Fruit fly (Drosophila melanogaster) whole organism, embryonic: Measurements from ENCODE around the gene CG42820.

Source experiments
- Ada2b ChIP-seq: fragments of 200-800 bp; sonication (Bioruptor generic); IDR thresholded peaks from 2 replicates; pipeline ENCODE4 v1.3.6; 2022; ENCODE audit warnings: missing biosample characterization, missing genetic modification characterization
- Asciz ChIP-seq: fragments of 200-800 bp; sonication (Bioruptor generic); optimal IDR thresholded peaks from 2 replicates; lab custom pipeline; 2017; ENCODE audit warnings: missing biosample characterization, mild to moderate bottlenecking, missing genetic modification characterization, missing genetic modification reagents
- B-H2 ChIP-seq: fragments of 200-800 bp; sonication (Bioruptor generic); optimal IDR thresholded peaks from 2 replicates; lab custom pipeline; 2018; ENCODE audit warnings: missing biosample characterization, mild to moderate bottlenecking, missing genetic modification characterization
- Bgb ChIP-seq: fragments of 200-800 bp; sonication (Bioruptor generic); IDR thresholded peaks from 2 replicates; pipeline ENCODE4 v1.3.6; 2022; ENCODE audit warnings: missing biosample characterization, missing genetic modification characterization; ENCODE audit not compliant: partially characterized antibody
- CG10959 ChIP-seq: fragments of 200-800 bp; sonication (Bioruptor generic); IDR thresholded peaks from 2 replicates; pipeline ENCODE4 v1.3.6; 2022; ENCODE audit warnings: missing biosample characterization, missing genetic modification characterization
- CG11085 ChIP-seq: fragments of 200-800 bp; sonication (Bioruptor generic); IDR thresholded peaks from 2 replicates; pipeline ENCODE4 v1.3.6; 2022; ENCODE audit warnings: missing biosample characterization, missing genetic modification characterization
- CG12942 ChIP-seq: fragments of 200-800 bp; sonication (Bioruptor generic); optimal IDR thresholded peaks from 3 replicates; lab custom pipeline; 2016; ENCODE audit warnings: missing biosample characterization, missing genetic modification characterization
- CG13624 ChIP-seq: fragments of 200-800 bp; sonication (Bioruptor generic); optimal IDR thresholded peaks from 2 replicates; lab custom pipeline; 2016; ENCODE audit warnings: missing biosample characterization, missing genetic modification characterization
- CG1529 ChIP-seq: fragments of 200-800 bp; sonication (Bioruptor generic); optimal IDR thresholded peaks from 3 replicates; lab custom pipeline; 2018; ENCODE audit warnings: missing biosample characterization, missing genetic modification characterization
- CG18764 ChIP-seq: fragments of 200-800 bp; sonication (Bioruptor generic); optimal IDR thresholded peaks from 3 replicates; lab custom pipeline; 2016; ENCODE audit warnings: missing biosample characterization, missing genetic modification characterization
- CG2202 ChIP-seq: fragments of 200-800 bp; sonication (Bioruptor generic); optimal IDR thresholded peaks from 2 replicates; lab custom pipeline; 2018; ENCODE audit warnings: missing biosample characterization, mild to moderate bottlenecking, missing genetic modification characterization
- CG2875 ChIP-seq: fragments of 200-800 bp; sonication (Bioruptor generic); optimal IDR thresholded peaks from 2 replicates; lab custom pipeline; 2017; ENCODE audit warnings: missing biosample characterization, mild to moderate bottlenecking, missing genetic modification characterization, missing genetic modification reagents
- CG42726 ChIP-seq: fragments of 200-800 bp; sonication (Bioruptor generic); IDR thresholded peaks from 2 replicates; pipeline ENCODE4 v1.3.6; 2022; ENCODE audit warnings: missing biosample characterization, missing genetic modification characterization; ENCODE audit not compliant: partially characterized antibody
- CG4424 ChIP-seq: fragments of 200-800 bp; sonication (Bioruptor generic); optimal IDR thresholded peaks from 3 replicates; lab custom pipeline; 2016; ENCODE audit warnings: missing biosample characterization, missing genetic modification characterization
- CG5953 ChIP-seq: fragments of 200-800 bp; sonication (Bioruptor generic); IDR thresholded peaks from 2 replicates; pipeline ENCODE4 v1.3.6; 2022; ENCODE audit warnings: missing biosample characterization, missing genetic modification characterization
- CG8388 ChIP-seq: fragments of 200-800 bp; sonication (Bioruptor generic); optimal IDR thresholded peaks from 2 replicates; lab custom pipeline; 2019; ENCODE audit warnings: missing biosample characterization, mild to moderate bottlenecking, missing genetic modification characterization, moderate library complexity
- Camta ChIP-seq: fragments of 200-800 bp; sonication (Bioruptor generic); optimal IDR thresholded peaks from 2 replicates; lab custom pipeline; 2016; ENCODE audit warnings: missing biosample characterization, missing genetic modification characterization
- Dfd ChIP-seq, 2 experiments: fragments of >200 bp; optimal IDR thresholded peaks; 2 replicates each; lab custom pipeline; 2017; ENCODE audit warnings: missing biosample characterization in 2 of 2, missing genetic modification characterization in 2 of 2
- Eip74EF ChIP-seq, 2 experiments: fragments of 200-800 bp in 1 of 2; fragments of >200 bp in 1 of 2; sonication (Bioruptor generic) in 1 of 2; optimal IDR thresholded peaks; 2 replicates each; lab custom pipeline; 2017 to 2019; ENCODE audit warnings: missing biosample characterization in 2 of 2, missing genetic modification characterization in 2 of 2, mild to moderate bottlenecking in 1 of 2, moderate library complexity in 1 of 2
- Ets97D ChIP-seq: fragments of 200-800 bp; sonication (Bioruptor generic); optimal IDR thresholded peaks from 3 replicates; lab custom pipeline; 2016; ENCODE audit warnings: missing biosample characterization, missing genetic modification characterization
- Hmr ChIP-seq: fragments of 200-800 bp; sonication (Bioruptor generic); optimal IDR thresholded peaks from 3 replicates; lab custom pipeline; 2017; ENCODE audit warnings: mild to moderate bottlenecking, missing biosample characterization, missing genetic modification reagents, missing genetic modification characterization
- Hr3 ChIP-seq: fragments of 200-800 bp; sonication (Bioruptor generic); optimal IDR thresholded peaks from 3 replicates; lab custom pipeline; 2016; ENCODE audit warnings: missing biosample characterization, missing genetic modification characterization
- MBD-R2 ChIP-seq: fragments of 200-800 bp; sonication (Bioruptor generic); IDR thresholded peaks from 2 replicates; pipeline ENCODE4 v1.3.6; 2022; ENCODE audit warnings: missing biosample characterization, missing genetic modification characterization
- MTF-1 ChIP-seq: fragments of 200-800 bp; sonication (Bioruptor generic); optimal IDR thresholded peaks from 2 replicates; lab custom pipeline; 2018; ENCODE audit warnings: missing biosample characterization, mild to moderate bottlenecking, missing genetic modification characterization, borderline replicate concordance
- Mrtf ChIP-seq: fragments of 200-800 bp; sonication (Bioruptor generic); IDR thresholded peaks from 3 replicates; pipeline ENCODE4 v1.3.6; 2022; ENCODE audit warnings: missing biosample characterization, missing genetic modification characterization
- Optix ChIP-seq: fragments of 200-800 bp; sonication (Bioruptor generic); IDR thresholded peaks from 3 replicates; pipeline ENCODE4 v1.3.6; 2022; ENCODE audit warnings: missing biosample characterization, missing genetic modification characterization
- ash1 ChIP-seq: fragments of 200-800 bp; sonication (Bioruptor generic); optimal IDR thresholded peaks from 2 replicates; lab custom pipeline; 2018; ENCODE audit warnings: missing biosample characterization, mild to moderate bottlenecking, missing genetic modification characterization
- bcd ChIP-seq: fragments of 200-800 bp; sonication (Bioruptor generic); optimal IDR thresholded peaks from 2 replicates; lab custom pipeline; 2017; ENCODE audit warnings: missing biosample characterization, mild to moderate bottlenecking, missing genetic modification characterization
- cato ChIP-seq: fragments of 200-800 bp; sonication (Bioruptor generic); optimal IDR thresholded peaks from 2 replicates; lab custom pipeline; 2016; ENCODE audit warnings: missing biosample characterization, missing genetic modification characterization, borderline replicate concordance
- ci ChIP-seq: fragments of 200-800 bp; sonication (Bioruptor generic); IDR thresholded peaks from 3 replicates; pipeline ENCODE4 v1.3.6; 2022; ENCODE audit warnings: missing biosample characterization, missing genetic modification characterization
- dm ChIP-seq: fragments of 200-800 bp; sonication (Bioruptor generic); optimal IDR thresholded peaks from 3 replicates; lab custom pipeline; 2016; ENCODE audit warnings: missing biosample characterization, missing genetic modification characterization
- hth ChIP-seq: fragments of >200 bp; optimal IDR thresholded peaks from 2 replicates; lab custom pipeline; 2017; ENCODE audit warnings: inconsistent platforms
- insv ChIP-seq, 2 experiments: fragments of 200-800 bp; sonication (Bioruptor generic); optimal IDR thresholded peaks; 3 replicates each; lab custom pipeline; 2016 to 2018; ENCODE audit warnings: missing biosample characterization in 2 of 2, missing genetic modification characterization in 2 of 2
- maf-S ChIP-seq: fragments of 200-800 bp; sonication (Bioruptor generic); optimal IDR thresholded peaks from 2 replicates; lab custom pipeline; 2016; ENCODE audit warnings: missing biosample characterization, missing genetic modification characterization
- nau ChIP-seq: fragments of 200-800 bp; sonication (Bioruptor generic); optimal IDR thresholded peaks from 3 replicates; lab custom pipeline; 2017; ENCODE audit warnings: missing biosample characterization, mild to moderate bottlenecking, missing genetic modification characterization, missing genetic modification reagents
- nerfin-1 ChIP-seq: fragments of 200-800 bp; sonication (Bioruptor generic); optimal IDR thresholded peaks from 3 replicates; lab custom pipeline; 2019; ENCODE audit warnings: missing biosample characterization, mild to moderate bottlenecking, missing genetic modification characterization, moderate library complexity
- oc ChIP-seq: fragments of 200-800 bp; sonication (Bioruptor generic); optimal IDR thresholded peaks from 2 replicates; lab custom pipeline; 2018; ENCODE audit warnings: missing biosample characterization, mild to moderate bottlenecking, missing genetic modification characterization, moderate library complexity
- org-1 ChIP-seq: fragments of 200-800 bp; sonication (Bioruptor generic); optimal IDR thresholded peaks from 2 replicates; lab custom pipeline; 2017; ENCODE audit warnings: missing biosample characterization, missing genetic modification characterization
- ro ChIP-seq: fragments of 200-800 bp; sonication (Bioruptor generic); IDR thresholded peaks from 2 replicates; pipeline ENCODE4 v1.3.6; 2022; ENCODE audit warnings: missing biosample characterization, missing genetic modification characterization
- sima ChIP-seq: fragments of 200-800 bp; sonication (Bioruptor generic); optimal IDR thresholded peaks from 2 replicates; lab custom pipeline; 2016; ENCODE audit warnings: missing biosample characterization, missing genetic modification characterization
- trh ChIP-seq: fragments of 200-800 bp; sonication (Bioruptor generic); optimal IDR thresholded peaks from 2 replicates; lab custom pipeline; 2016; ENCODE audit warnings: missing biosample characterization, missing genetic modification characterization
- twi ChIP-seq: fragments of 200-800 bp; optimal IDR thresholded peaks from 2 replicates; lab custom pipeline; 2019; ENCODE audit warnings: missing biosample characterization, mild to moderate bottlenecking, missing genetic modification characterization, moderate library complexity
- vvl ChIP-seq: fragments of 200-800 bp; sonication (Bioruptor generic); IDR thresholded peaks from 2 replicates; pipeline ENCODE4 v1.3.6; 2022; ENCODE audit warnings: missing biosample characterization, missing genetic modification characterization
- z ChIP-seq: fragments of 200-800 bp; sonication (Bioruptor generic); IDR thresholded peaks from 3 replicates; pipeline ENCODE4 v1.3.6; 2022; ENCODE audit warnings: missing biosample characterization, missing genetic modification characterization
- zen2 ChIP-seq: fragments of 200-800 bp; sonication (Bioruptor generic); IDR thresholded peaks from 3 replicates; pipeline ENCODE4 v1.3.6; 2022; ENCODE audit warnings: missing biosample characterization, missing genetic modification characterization; ENCODE audit not compliant: partially characterized antibody
- zfh2 ChIP-seq: fragments of 200-800 bp; sonication (Bioruptor generic); optimal IDR thresholded peaks from 2 replicates; lab custom pipeline; 2016; ENCODE audit warnings: missing biosample characterization, missing genetic modification characterization

The CG42820 gene

DNA sequence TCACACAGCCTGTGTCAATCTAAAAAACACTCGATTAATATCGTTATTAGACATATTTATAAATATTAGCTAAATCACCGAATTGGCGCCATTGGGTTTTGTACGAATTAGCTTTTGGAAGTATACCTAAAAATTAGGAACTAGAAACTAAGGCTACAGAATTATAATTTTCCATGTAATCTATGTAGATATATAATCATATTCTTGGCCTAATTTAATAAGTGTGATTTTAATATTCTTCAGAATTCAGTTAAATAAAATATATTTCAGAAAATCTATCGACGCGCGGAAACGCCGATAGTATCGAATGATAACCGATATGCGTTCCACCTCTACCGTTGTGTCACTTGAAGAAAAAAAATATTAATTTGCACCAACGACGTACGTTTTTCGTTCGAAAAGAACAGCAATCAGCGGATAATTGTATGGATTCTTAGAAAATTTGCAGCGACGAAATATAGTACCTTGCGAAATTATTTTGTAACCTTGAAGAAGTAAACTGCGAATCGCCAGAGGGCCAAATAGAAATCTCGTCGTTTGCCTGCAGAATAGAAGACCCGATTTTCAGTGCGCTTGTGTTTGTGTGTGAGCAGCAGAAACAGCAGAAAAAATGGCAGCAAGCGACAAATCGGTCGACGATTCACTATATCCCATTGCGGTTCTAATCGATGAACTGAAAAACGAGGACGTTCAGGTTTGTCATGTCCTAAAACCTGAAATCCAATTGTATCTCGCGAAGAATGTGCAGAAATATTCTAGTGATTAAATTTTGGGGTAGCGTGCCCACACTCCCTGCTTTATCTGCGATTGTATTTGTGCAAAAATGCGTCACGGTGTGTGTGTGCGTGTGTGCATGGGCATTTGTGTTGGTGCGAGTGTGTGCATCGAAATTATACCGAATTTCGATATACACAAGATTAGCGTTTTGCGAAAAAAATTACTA is 26.2 kb downstream of the CG42820 start, which contains the start of gene Pp2A-29B (continued):
- TF ChIP-seq CG12942, result no peak
- no peak for TF ChIP-seq Ada2b
- no peak for TF ChIP-seq dm
- TF ChIP-seq Optix (GFP tag; lab: Robert Waterston, UW), result no peak
- peak; percentile 4 for TF ChIP-seq Hmr
- TF ChIP-seq Dfd (GFP tag; optimal IDR thresholded peaks at IDR 0.05; lab: Kevin White, UChicago), result no peak
- no peak for TF ChIP-seq CG2875 (GFP tag; lab: Kevin White, UChicago)
- no peak for TF ChIP-seq CG8388 (GFP tag; lab: Kevin White, UChicago)
- TF ChIP-seq nerfin-1, result peak; percentile 100
- TF ChIP-seq twi (tag; lab: Kevin White, UChicago), result peak; percentile 25
- 0 out of 2 replicates have a peak, but pooled peaks have one; percentile 7 for TF ChIP-seq MBD-R2
- TF ChIP-seq oc (tag; lab: Kevin White, UChicago), result no peak
- no peak for TF ChIP-seq Camta (GFP tag; lab: Kevin White, UChicago)
- no peak for TF ChIP-seq sima
- no peak for TF ChIP-seq hth (lab: Kevin White, UChicago)
- no peak for TF ChIP-seq Mrtf (GFP tag; lab: Robert Waterston, UW)
- no peak for TF ChIP-seq maf-S (GFP tag; lab: Kevin White, UChicago)

DNA sequence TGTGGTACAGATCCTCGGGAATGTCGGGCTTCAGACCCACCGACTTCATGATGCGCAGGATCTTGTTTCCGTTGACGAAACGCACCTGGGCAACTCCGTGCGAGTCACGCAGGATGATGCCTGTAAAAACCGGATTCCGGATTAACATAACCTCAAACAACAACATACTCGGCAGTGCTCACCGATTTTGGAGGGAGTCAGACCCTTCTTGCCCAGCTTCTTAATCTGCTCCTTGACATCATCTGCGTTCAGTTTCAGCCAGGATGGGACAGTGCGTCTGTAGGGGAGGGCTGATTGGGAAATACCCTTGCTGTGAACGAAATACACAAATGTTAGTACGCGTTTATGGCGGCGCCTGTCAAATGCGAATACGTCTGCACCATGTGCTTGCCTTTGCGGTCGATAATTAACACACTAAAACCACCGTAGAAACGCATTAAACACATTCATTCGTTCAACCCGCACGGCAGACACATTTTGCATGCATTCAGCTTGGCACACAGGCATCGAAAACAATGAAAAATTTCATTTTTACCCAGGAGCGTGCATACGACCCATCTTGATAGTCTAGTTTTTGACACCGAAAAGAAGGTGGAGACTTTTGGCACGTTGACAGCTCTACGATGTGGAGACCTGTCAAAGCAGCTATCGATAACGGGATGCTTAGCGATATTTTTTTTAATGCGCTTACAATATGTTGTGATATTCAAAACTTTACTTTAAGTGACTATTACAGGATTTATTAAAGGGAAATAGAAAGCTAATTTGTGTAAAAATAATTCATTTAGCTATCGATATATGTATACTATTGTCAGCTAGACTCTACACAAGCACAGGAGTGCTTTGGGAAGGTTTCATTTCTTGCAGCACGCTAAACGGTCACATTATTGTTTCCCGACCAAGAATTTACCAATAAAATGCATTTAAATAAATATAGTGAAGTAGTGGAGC is 27.9 kb downstream of the CG42820 start, which contains the start of the genes RpS13 and CSN8:
RpS13 (minus strand) TSS at position 657 of the 951 bp plus-strand sequence.
CSN8 (plus strand) TSS at position 850 of the 951 bp plus-strand sequence.
- TF ChIP-seq ash1 (GFP tag; lab: Kevin White, UChicago), result no peak
- TF ChIP-seq insv (GFP tag; optimal IDR thresholded peaks at IDR 0.05; lab: Kevin White, UChicago), result peak in 1 of 2 experiments; percentile 40
- TF ChIP-seq CG5953 (GFP tag; lab: Robert Waterston, UW), result no peak
- TF ChIP-seq Hr3 (GFP tag; lab: Kevin White, UChicago), result no peak
- TF ChIP-seq CG2202, result no peak
- TF ChIP-seq ro, result no peak
- TF ChIP-seq CG1529 (GFP tag; lab: Kevin White, UChicago), result no peak
- TF ChIP-seq CG4424 (GFP tag; lab: Kevin White, UChicago), result no peak
- no peak for TF ChIP-seq z (GFP tag; lab: Robert Waterston, UW)
- peak; percentile 87; the same call in 2 of the 3 replicates for TF ChIP-seq zen2
- TF ChIP-seq bcd (GFP tag; lab: Kevin White, UChicago), result peak; percentile 11
- TF ChIP-seq trh (GFP tag; lab: Kevin White, UChicago), result no peak
- no peak for TF ChIP-seq Eip74EF (GFP tag; optimal IDR thresholded peaks at IDR 0.05; lab: Kevin White, UChicago)
- TF ChIP-seq CG18764, result no peak
- peak; percentile 16 for TF ChIP-seq nau (GFP tag; lab: Kevin White, UChicago)
- TF ChIP-seq vvl, result peak; percentile 13; the same call in 1 of the 2 replicates
- peak; percentile 90 for TF ChIP-seq Bgb (GFP tag; lab: Robert Waterston, UW)
- TF ChIP-seq zfh2 (GFP tag; lab: Kevin White, UChicago), result no peak
- no peak for TF ChIP-seq CG11085 (GFP tag; lab: Robert Waterston, UW)
- no peak for TF ChIP-seq CG13624 (GFP tag; lab: Kevin White, UChicago)
- TF ChIP-seq CG10959 (GFP tag; lab: Robert Waterston, UW), result no peak
- TF ChIP-seq MTF-1, result no peak
- peak; percentile 14 for TF ChIP-seq B-H2
- no peak for TF ChIP-seq org-1 (GFP tag; lab: Kevin White, UChicago)
- peak; percentile 37 for TF ChIP-seq Asciz (GFP tag; lab: Kevin White, UChicago)
- no peak for TF ChIP-seq cato
- 0 out of 3 replicates have a peak, but pooled peaks have one; percentile 15 for TF ChIP-seq ci (GFP tag; lab: Robert Waterston, UW)
- peak; percentile 95 for TF ChIP-seq Ets97D (GFP tag; lab: Kevin White, UChicago)
- peak; percentile 80 for TF ChIP-seq CG42726 (GFP tag; lab: Robert Waterston, UW)
